Fruit fly (Drosophila melanogaster) whole organism, prepupa: Measurements from ENCODE around the gene exd.

ENCODE experiments used
- CG8119 ChIP-seq: fragments of 200-800 bp; sonication (Bioruptor generic); IDR thresholded peaks from 3 replicates; pipeline ENCODE4 v1.3.6; 2022; ENCODE audit warnings: missing biosample characterization, missing genetic modification characterization
- OdsH ChIP-seq: fragments of 200-800 bp; sonication (Bioruptor generic); optimal IDR thresholded peaks from 3 replicates; lab custom pipeline; 2016; ENCODE audit warnings: missing biosample characterization, missing genetic modification characterization

DNA sequence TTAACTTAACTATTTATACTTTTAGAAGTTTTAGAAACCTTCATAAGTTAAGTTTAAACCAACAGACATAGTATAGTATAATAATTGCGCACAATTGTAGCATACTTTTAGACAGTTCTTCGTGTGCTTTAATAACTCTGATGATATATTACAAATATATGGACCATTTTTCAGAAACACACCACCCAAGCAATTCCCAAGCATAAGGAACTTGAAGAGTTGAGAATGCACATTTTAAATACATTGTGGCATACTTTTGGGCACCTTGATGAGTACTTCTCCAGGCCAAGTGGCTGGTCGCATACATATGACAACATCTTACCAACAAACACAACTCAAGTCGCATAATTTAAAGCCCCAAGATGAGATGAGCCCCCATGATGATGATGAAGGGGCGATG lies 22.7 kb upstream of the exd start:
- TF ChIP-seq CG8119 (GFP tag; lab: Robert Waterston, UW): no peak
- TF ChIP-seq OdsH (GFP tag; lab: Kevin White, UChicago): no peak
